Worm (Caenorhabditis elegans): ENCODE results near the gene hse-5.

hse-5 gene

DNA sequence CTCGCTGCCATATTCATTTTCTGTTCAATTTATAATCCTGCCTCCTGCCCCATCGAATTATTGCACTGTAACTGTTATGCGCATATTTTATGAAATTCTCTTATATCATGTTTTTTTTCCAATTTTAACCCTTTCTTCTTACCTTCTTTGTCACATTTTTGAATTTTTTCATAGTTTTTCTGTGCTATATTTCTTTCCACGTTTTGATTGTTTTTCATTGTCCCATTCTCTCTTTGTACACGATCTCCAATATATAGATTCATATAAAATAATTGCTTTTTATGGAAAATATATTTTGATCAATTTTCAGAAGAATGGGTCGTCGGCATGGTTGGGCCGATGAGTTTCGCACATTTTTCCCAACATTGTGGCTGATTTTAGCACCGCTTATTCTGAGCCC lies 4.7 kb downstream of the hse-5 start, which contains the start of gene B0285.6:
Gene B0285.6, plus strand, starts transcription at position 301 of the 400 bp plus-strand sequence.
- TF ChIP-seq Y22D7AL.16 (tag; optimal IDR thresholded peaks at IDR 0.05) (no peak), fkh-6 (tag; optimal IDR thresholded peaks at IDR 0.05) (no peak), nhr-11 (tag; optimal IDR thresholded peaks at IDR 0.05) (no peak), syd-9 (tag; optimal IDR thresholded peaks at IDR 0.05) (no peak), gmeb-2 (tag; optimal IDR thresholded peaks at IDR 0.05) (no peak), ceh-22 (tag; optimal IDR thresholded peaks at IDR 0.05) (no peak), lim-6 (tag; optimal IDR thresholded peaks at IDR 0.05) (no peak), K02D7.2 (tag; optimal IDR thresholded peaks at IDR 0.05) (no peak), che-1 (tag; optimal IDR thresholded peaks at IDR 0.05) (no peak), dmd-4 (tag; optimal IDR thresholded peaks at IDR 0.05; ENCODE audit: borderline replicate concordance) (no peak), hlh-6 (tag; optimal IDR thresholded peaks at IDR 0.05) (no peak), pax-1 (tag; optimal IDR thresholded peaks at IDR 0.05) (no peak), ceh-45 (GFP tag; IDR thresholded peaks at IDR 0.05) (no peak), npax-4 (tag; optimal IDR thresholded peaks at IDR 0.05) (no peak), eyg-1 (tag; optimal IDR thresholded peaks at IDR 0.05) (no peak), nfya-1 (tag; optimal IDR thresholded peaks at IDR 0.05) (no peak)

ce11 chrIII:4356384-4356783 lies 11.2 kb downstream of the hse-5 start, which contains the start of gene mnp-1:
mnp-1 (plus strand) TSS chrIII:4356594.
- TF ChIP-seq unc-3 (GFP tag; conservative IDR thresholded peaks at IDR 0.05) (no peak), unc-3 (tag; optimal IDR thresholded peaks at IDR 0.05) (no peak), ceh-31 (tag; optimal IDR thresholded peaks at IDR 0.05) (no peak), hlh-8 (tag; optimal IDR thresholded peaks at IDR 0.05) (no peak)

ce11 chrIII:4357438-4357837 lies 12.3 kb downstream of the hse-5 start:
- no peak for TF ChIP-seq unc-86 (tag; optimal IDR thresholded peaks at IDR 0.05)
- TF ChIP-seq ama-1 (optimal IDR thresholded peaks at IDR 0.05) = no peak
- TF ChIP-seq fkh-10 (GFP tag; optimal IDR thresholded peaks at IDR 0.05) = no peak
- TF ChIP-seq elt-2 (tag; optimal IDR thresholded peaks at IDR 0.05) = peak; percentile 93
- TF ChIP-seq ttx-3 (tag; optimal IDR thresholded peaks at IDR 0.05) = no peak
- no peak for TF ChIP-seq hlh-15 (tag; optimal IDR thresholded peaks at IDR 0.05)
- no peak for TF ChIP-seq ceh-31 (tag; optimal IDR thresholded peaks at IDR 0.05)
- TF ChIP-seq syd-9 (tag; optimal IDR thresholded peaks at IDR 0.05) = no peak
- TF ChIP-seq unc-55 (GFP tag; optimal IDR thresholded peaks at IDR 0.05) = peak; percentile 63

ce11 chrIII:4358345-4358744 lies 13.2 kb downstream of the hse-5 start:
- peak; percentile 93 for TF ChIP-seq unc-55 (GFP tag; optimal IDR thresholded peaks at IDR 0.05)
- TF ChIP-seq pha-4 (tag; optimal IDR thresholded peaks at IDR 0.05) = no peak
- peak; percentile 30 for TF ChIP-seq pat-9 (tag; optimal IDR thresholded peaks at IDR 0.05)
- TF ChIP-seq K02D7.2 (tag; optimal IDR thresholded peaks at IDR 0.05) = no peak
- peak; percentile 22 for TF ChIP-seq nfya-1 (tag; optimal IDR thresholded peaks at IDR 0.05)
- peak; percentile 32 for TF ChIP-seq rnt-1 (tag; optimal IDR thresholded peaks at IDR 0.05)
- TF ChIP-seq ceh-18 (tag; optimal IDR thresholded peaks at IDR 0.05) = peak; percentile 14

DNA sequence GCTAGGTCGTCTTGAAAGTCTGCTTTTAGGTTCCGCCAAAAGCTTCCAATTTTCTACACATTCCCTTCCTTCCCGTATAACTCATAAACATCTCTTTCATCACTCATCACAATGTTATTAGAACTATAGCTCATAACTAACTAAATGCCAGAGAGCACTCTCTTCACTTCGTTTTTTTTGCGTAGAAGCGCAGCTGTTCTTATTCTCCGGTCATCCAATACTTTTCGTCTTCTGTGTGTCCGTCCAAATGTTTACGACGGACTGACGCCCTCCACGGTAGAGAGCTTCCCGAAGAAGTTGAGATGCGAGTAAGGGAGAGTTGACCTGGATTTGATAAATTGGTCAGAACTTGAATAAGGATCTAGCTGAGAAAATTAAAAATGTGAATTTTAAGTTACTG lies 14.1 kb downstream of the hse-5 start:
- no peak for TF ChIP-seq nfya-1 (tag; optimal IDR thresholded peaks at IDR 0.05)
- no peak for TF ChIP-seq hlh-15 (tag; optimal IDR thresholded peaks at IDR 0.05)
- no peak for TF ChIP-seq fkh-6 (tag; optimal IDR thresholded peaks at IDR 0.05)
- TF ChIP-seq tbx-7 (tag; optimal IDR thresholded peaks at IDR 0.05) = no peak
- TF ChIP-seq C08G9.2 (tag; optimal IDR thresholded peaks at IDR 0.05) = no peak
- no peak for TF ChIP-seq ceh-14 (tag; optimal IDR thresholded peaks at IDR 0.05)
- no peak for TF ChIP-seq ceh-9 (tag; optimal IDR thresholded peaks at IDR 0.05)
- no peak for TF ChIP-seq ceh-48 (tag; optimal IDR thresholded peaks at IDR 0.05)
- TF ChIP-seq tbx-2 (tag; optimal IDR thresholded peaks at IDR 0.05) = no peak
- TF ChIP-seq pha-4 (tag; optimal IDR thresholded peaks at IDR 0.05) = no peak
- TF ChIP-seq unc-55 (GFP tag; optimal IDR thresholded peaks at IDR 0.05) = no peak
- no peak for TF ChIP-seq pax-1 (tag; optimal IDR thresholded peaks at IDR 0.05)
- no peak for TF ChIP-seq hlh-30 (tag; optimal IDR thresholded peaks at IDR 0.05; ENCODE audit: insufficient read depth)
- no peak for TF ChIP-seq C38D4.7 (GFP tag; optimal IDR thresholded peaks at IDR 0.05)
- no peak for TF ChIP-seq che-1 (tag; optimal IDR thresholded peaks at IDR 0.05)
- TF ChIP-seq pros-1 (tag; optimal IDR thresholded peaks at IDR 0.05) = no peak
- no peak for TF ChIP-seq sox-2 (GFP tag; IDR thresholded peaks at IDR 0.05)

All from whole organism, late embryonic.